Worm (Caenorhabditis elegans): ENCODE data around the gene clec-4.

The clec-4 gene

DNA sequence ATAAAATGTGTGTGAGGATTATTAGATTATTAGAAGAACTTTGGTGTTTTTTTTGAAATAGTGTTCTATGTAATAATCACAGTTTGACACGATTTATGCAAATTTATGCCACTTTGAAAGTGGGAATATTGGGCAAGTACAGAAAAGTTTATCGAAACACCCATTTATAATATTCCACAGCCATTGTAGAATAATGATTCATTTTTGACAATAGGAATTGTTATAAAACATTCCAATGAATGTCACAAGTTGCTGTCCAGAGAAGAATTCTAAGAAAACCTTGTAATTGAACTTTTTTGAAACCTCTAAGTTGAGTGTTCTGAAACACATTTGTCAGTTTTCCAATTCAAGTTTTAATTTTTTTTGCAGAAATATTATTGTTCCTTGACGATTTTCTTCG, 31.3 kb upstream of the clec-4 start, which contains the start of gene nspe-4:
TSS of gene nspe-4 (plus strand) at position 301 of the 400 bp plus-strand sequence.
- no peak for TF ChIP-seq T07F8.4 (tag; optimal IDR thresholded peaks at IDR 0.05)
- TF ChIP-seq F57C9.4 (tag; optimal IDR thresholded peaks at IDR 0.05): no peak
- no peak for TF ChIP-seq nhr-120 (GFP tag; IDR thresholded peaks at IDR 0.05)
- no peak for TF ChIP-seq lir-1 (GFP tag; conservative IDR thresholded peaks at IDR 0.05)
- TF ChIP-seq lin-26 (GFP tag; IDR thresholded peaks at IDR 0.05): no peak
- no peak for TF ChIP-seq chd-7 (tag; optimal IDR thresholded peaks at IDR 0.05)
- TF ChIP-seq ztf-25 (GFP tag; IDR thresholded peaks at IDR 0.05): no peak
- TF ChIP-seq sptf-2 (GFP tag; optimal IDR thresholded peaks at IDR 0.05): no peak
- TF ChIP-seq lsl-1 (GFP tag; optimal IDR thresholded peaks at IDR 0.05): no peak
- no peak for TF ChIP-seq atf-7 (tag; optimal IDR thresholded peaks at IDR 0.05)
- no peak for TF ChIP-seq B0261.1 (tag; optimal IDR thresholded peaks at IDR 0.05)
- no peak for TF ChIP-seq let-526 (GFP tag; IDR thresholded peaks at IDR 0.05)
- no peak for TF ChIP-seq F33H1.4 (GFP tag; IDR thresholded peaks at IDR 0.05)
- TF ChIP-seq B0019.2 (GFP tag; conservative IDR thresholded peaks at IDR 0.05): no peak
- no peak for TF ChIP-seq F49E8.2 (tag; optimal IDR thresholded peaks at IDR 0.05; ENCODE audit: insufficient read depth)
- no peak for TF ChIP-seq lsy-27 (tag; optimal IDR thresholded peaks at IDR 0.05; ENCODE audit: borderline replicate concordance, insufficient read depth)
- TF ChIP-seq ceh-27 (GFP tag; optimal IDR thresholded peaks at IDR 0.05): no peak

DNA sequence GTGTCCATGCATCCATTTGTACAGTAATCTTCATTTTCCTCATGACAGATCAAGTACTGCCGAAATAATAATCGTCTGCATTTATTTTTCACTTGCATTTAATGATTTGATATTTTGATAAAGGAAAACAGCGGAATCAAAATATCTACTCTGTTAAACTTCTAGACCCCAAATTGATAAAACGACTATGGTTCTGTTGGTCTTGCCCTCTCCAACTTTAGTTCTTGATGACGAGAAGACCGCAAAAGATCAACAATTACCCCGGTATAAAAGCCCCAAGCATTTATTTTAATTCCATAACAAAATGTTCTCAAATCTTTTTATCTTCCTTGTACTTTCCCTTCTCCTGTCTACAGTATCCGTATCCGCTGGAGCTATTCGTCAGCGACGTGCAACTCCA, 27.7 kb upstream of the clec-4 start, which contains the start of gene Y38E10A.9:
TSS of gene Y38E10A.9 (plus strand) at position 301 of the 400 bp plus-strand sequence.
- TF ChIP-seq mxl-1 (tag; optimal IDR thresholded peaks at IDR 0.05): no peak
- no peak for TF ChIP-seq lin-54 (GFP tag; optimal IDR thresholded peaks at IDR 0.05)
- no peak for TF ChIP-seq egl-44 (GFP tag; IDR thresholded peaks at IDR 0.05)
- TF ChIP-seq xnd-1 (tag; optimal IDR thresholded peaks at IDR 0.05): no peak

DNA sequence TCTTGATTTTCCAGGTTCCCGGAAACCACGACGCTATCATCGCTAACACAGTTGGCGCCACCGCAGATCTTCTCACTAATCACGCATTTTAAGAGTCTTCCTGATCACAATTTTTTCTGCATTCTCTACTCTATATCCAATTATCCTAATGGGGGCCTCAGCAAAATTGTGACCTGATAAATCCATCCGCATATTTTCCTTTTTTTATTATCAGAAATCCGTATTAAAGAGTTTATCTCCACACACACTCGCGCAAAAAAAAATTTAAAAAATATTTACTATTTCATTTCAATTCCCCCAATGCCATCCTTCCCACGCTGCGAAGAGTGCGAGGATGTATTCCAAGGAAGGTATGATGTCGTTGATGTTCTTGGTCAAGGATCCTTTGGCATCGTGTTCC, 26.0 kb upstream of the clec-4 start, which contains the start of gene Y38E10A.8:
TSS of gene Y38E10A.8 (plus strand) at position 301 of the 400 bp plus-strand sequence.
- TF ChIP-seq C06A6.2 (GFP tag; conservative IDR thresholded peaks at IDR 0.05): no peak
- TF ChIP-seq akir-1 (GFP tag; optimal IDR thresholded peaks at IDR 0.05): no peak
- TF ChIP-seq cebp-2 (GFP tag; IDR thresholded peaks at IDR 0.05): no peak
- no peak for TF ChIP-seq F52B5.7 (tag; optimal IDR thresholded peaks at IDR 0.05)
- no peak for TF ChIP-seq K11D2.4 (GFP tag; IDR thresholded peaks at IDR 0.05)
- no peak for TF ChIP-seq ceh-27 (GFP tag; optimal IDR thresholded peaks at IDR 0.05)
- no peak for TF ChIP-seq aptf-3 (GFP tag; IDR thresholded peaks at IDR 0.05)
- TF ChIP-seq ceh-40 (GFP tag; IDR thresholded peaks at IDR 0.05): no peak
- no peak for TF ChIP-seq snpc-1.1 (tag; optimal IDR thresholded peaks at IDR 0.05; ENCODE audit: insufficient read depth)
- no peak for TF ChIP-seq hlh-12 (tag; optimal IDR thresholded peaks at IDR 0.05)
- no peak for TF ChIP-seq ztf-26 (tag; optimal IDR thresholded peaks at IDR 0.05)
- no peak for TF ChIP-seq K12H6.12 (tag; optimal IDR thresholded peaks at IDR 0.05)
- TF ChIP-seq nhr-90 (tag; optimal IDR thresholded peaks at IDR 0.05): no peak
- TF ChIP-seq hmg-20 (GFP tag; IDR thresholded peaks at IDR 0.05): no peak
- TF ChIP-seq F10E7.11 (tag; optimal IDR thresholded peaks at IDR 0.05): no peak
- TF ChIP-seq madf-3 (GFP tag; IDR thresholded peaks at IDR 0.05): no peak
- TF ChIP-seq mxl-1 (tag; optimal IDR thresholded peaks at IDR 0.05): no peak
- no peak for TF ChIP-seq unc-62 (GFP tag; optimal IDR thresholded peaks at IDR 0.05)
- no peak for TF ChIP-seq ets-4 (GFP tag; optimal IDR thresholded peaks at IDR 0.05)

Data from whole organism, young adult.